Fruit fly (Drosophila melanogaster): ENCODE data around the gene Grip.

The Grip gene

dm6 chrX:6031692-6032091 is 65.6 kb downstream of the Grip start (continued):
- TF ChIP-seq seq (GFP tag; IDR thresholded peaks at IDR 0.05) (0 out of 2 replicates have a peak, but pooled peaks have one; percentile 32), lola (GFP tag; optimal IDR thresholded peaks at IDR 0.05) (peak in 1 of 3 experiments; percentile 82), Opbp (GFP tag; IDR thresholded peaks at IDR 0.05; ENCODE audit: partially characterized antibody) (no peak), Side (GFP tag; optimal IDR thresholded peaks at IDR 0.05) (peak; percentile 86), CG15011 (GFP tag; optimal IDR thresholded peaks at IDR 0.05) (peak; percentile 42), scrt (GFP tag; optimal IDR thresholded peaks at IDR 0.05) (peak; percentile 74), onecut (GFP tag; IDR thresholded peaks at IDR 0.05) (peak; percentile 78), crol (GFP tag; IDR thresholded peaks at IDR 0.05) (peak; percentile 75), CG13287 (GFP tag; IDR thresholded peaks at IDR 0.05; ENCODE audit: partially characterized antibody) (no peak), Lpt (GFP tag; optimal IDR thresholded peaks at IDR 0.05) (no peak)

DNA sequence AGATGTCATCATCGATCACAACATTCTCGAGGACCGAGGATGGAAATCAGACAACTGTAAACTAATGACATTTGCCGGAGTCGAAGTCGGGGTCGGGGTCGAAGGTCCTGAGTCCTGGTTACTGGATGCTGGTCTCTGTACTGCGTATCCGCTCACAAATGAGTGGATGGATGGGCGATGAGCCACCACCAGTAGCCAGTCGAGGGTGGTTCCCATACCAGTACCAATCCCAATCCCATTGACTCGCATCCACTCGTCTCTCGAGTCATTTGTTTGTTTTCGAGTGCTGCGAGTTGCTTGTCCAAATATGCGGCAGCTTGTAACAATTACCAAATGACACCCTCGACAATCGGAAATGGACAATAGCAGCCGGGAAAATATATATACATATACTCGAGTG is 66.7 kb downstream of the Grip start:
- no peak for TF ChIP-seq Camta (GFP tag; optimal IDR thresholded peaks at IDR 0.05)
- TF ChIP-seq CG43689 (GFP tag; IDR thresholded peaks at IDR 0.05) = no peak
- no peak for TF ChIP-seq Eip74EF (GFP tag; optimal IDR thresholded peaks at IDR 0.05)
- TF ChIP-seq Awh (GFP tag; IDR thresholded peaks at IDR 0.05) = no peak
- no peak for TF ChIP-seq BtbVII (GFP tag; optimal IDR thresholded peaks at IDR 0.05)
- TF ChIP-seq CG32532 (GFP tag; IDR thresholded peaks at IDR 0.05) = no peak
- no peak for TF ChIP-seq CG8765 (GFP tag; IDR thresholded peaks at IDR 0.05)
- TF ChIP-seq dan (GFP tag; IDR thresholded peaks at IDR 0.05) = no peak
- no peak for TF ChIP-seq Rx (GFP tag; IDR thresholded peaks at IDR 0.05)
- TF ChIP-seq CG12942 (GFP tag; optimal IDR thresholded peaks at IDR 0.05) = no peak
- TF ChIP-seq pros (GFP tag; optimal IDR thresholded peaks at IDR 0.05) = peak; percentile 51
- no peak for TF ChIP-seq gro (GFP tag; optimal IDR thresholded peaks at IDR 0.05)
- TF ChIP-seq Hr51 (GFP tag; optimal IDR thresholded peaks at IDR 0.05) = no peak
- no peak for TF ChIP-seq grau (tag; optimal IDR thresholded peaks at IDR 0.05)
- no peak for TF ChIP-seq HLH54F (GFP tag; optimal IDR thresholded peaks at IDR 0.05)
- no peak for TF ChIP-seq gcm (GFP tag; optimal IDR thresholded peaks at IDR 0.05)
- TF ChIP-seq Ssrp (tag; optimal IDR thresholded peaks at IDR 0.05) = no peak
- TF ChIP-seq z (GFP tag; IDR thresholded peaks at IDR 0.05) = 0 out of 3 replicates have a peak, but pooled peaks have one; percentile 55
- peak; percentile 43 for TF ChIP-seq Ets65A (GFP tag)

DNA sequence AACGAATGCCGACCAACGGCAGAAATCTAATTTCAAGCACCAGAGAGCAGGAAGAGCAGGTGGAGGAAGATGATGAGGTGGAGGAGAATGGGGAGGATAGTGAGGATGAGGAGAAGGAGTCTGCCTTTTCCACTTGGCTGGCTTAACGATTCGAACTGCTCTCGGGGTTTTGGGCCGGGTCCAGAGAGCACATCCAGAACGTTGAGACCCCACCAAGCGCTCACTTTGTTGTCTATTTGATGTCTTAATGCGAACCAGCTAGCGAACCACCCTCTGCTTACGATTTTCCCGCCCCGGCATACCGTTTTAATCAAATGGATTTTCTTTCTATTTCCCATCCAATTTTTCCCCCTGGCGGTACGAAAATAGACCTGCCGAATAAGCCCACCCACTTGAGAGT is 68.7 kb downstream of the Grip start:
- TF ChIP-seq CG9215 (GFP tag; IDR thresholded peaks at IDR 0.05) (no peak), knrl (GFP tag; IDR thresholded peaks at IDR 0.05; ENCODE audit: partially characterized antibody) (no peak), CG13894 (tag; optimal IDR thresholded peaks at IDR 0.05) (peak; percentile 91), CG3407 (GFP tag; optimal IDR thresholded peaks at IDR 0.05) (no peak), kay (GFP tag; optimal IDR thresholded peaks at IDR 0.05) (no peak), CG17385 (GFP tag; optimal IDR thresholded peaks at IDR 0.05) (no peak), lbe (GFP tag; optimal IDR thresholded peaks at IDR 0.05) (no peak), z (GFP tag; IDR thresholded peaks at IDR 0.05) (0 out of 3 replicates have a peak, but pooled peaks have one; percentile 11), Usf (GFP tag; optimal IDR thresholded peaks at IDR 0.05) (no peak), CG4328 (GFP tag; optimal IDR thresholded peaks at IDR 0.05) (no peak), Tbp (GFP tag; optimal IDR thresholded peaks at IDR 0.05) (no peak), insv (GFP tag; optimal IDR thresholded peaks at IDR 0.05) (no peak), sna (GFP tag; IDR thresholded peaks at IDR 0.05; ENCODE audit: partially characterized antibody) (no peak), CG4730 (GFP tag; IDR thresholded peaks at IDR 0.05) (no peak), trh (GFP tag; optimal IDR thresholded peaks at IDR 0.05) (no peak), phol (tag; optimal IDR thresholded peaks at IDR 0.05) (no peak), Oaz (GFP tag; IDR thresholded peaks at IDR 0.05) (no peak), CG6813 (GFP tag; optimal IDR thresholded peaks at IDR 0.05) (no peak), Hr39 (optimal IDR thresholded peaks at IDR 0.05) (no peak), Hand (GFP tag; optimal IDR thresholded peaks at IDR 0.05) (no peak), sens (GFP tag) (peak; percentile 31), Taf1 (GFP tag; IDR thresholded peaks at IDR 0.05) (no peak), CG11504 (tag; optimal IDR thresholded peaks at IDR 0.05) (no peak)
